Worm (Caenorhabditis elegans) whole organism, L4 larva: ENCODE data around the gene srd-4.

Experiments
- D1046.2 ChIP-seq: fragments of 200-800 bp; sonication (Bioruptor generic); IDR thresholded peaks from 2 replicates; pipeline ENCODE4 v1.3.6; 2022; ENCODE audit warnings: missing genetic modification characterization, missing compliant biosample characterization
- F10B5.3 ChIP-seq: sonication (generic microtip); optimal IDR thresholded peaks from 2 replicates; lab custom pipeline; 2016; ENCODE audit warnings: mild to moderate bottlenecking, missing genetic modification characterization, missing compliant biosample characterization
- T20F7.1 ChIP-seq: fragments of 200-800 bp; sonication (Bioruptor generic); optimal IDR thresholded peaks from 2 replicates; lab custom pipeline; 2018; ENCODE audit warnings: mild to moderate bottlenecking, missing genetic modification characterization, missing compliant biosample characterization
- ceh-32 ChIP-seq: sonication (generic microtip); optimal IDR thresholded peaks from 2 replicates; lab custom pipeline; 2016; ENCODE audit warnings: mild to moderate bottlenecking, missing genetic modification characterization, missing compliant biosample characterization; ENCODE audit not compliant: poor library complexity
- ceh-44 ChIP-seq: fragments of 200-800 bp; sonication (Bioruptor generic); IDR thresholded peaks from 2 replicates; pipeline ENCODE4 v1.3.6; 2022; ENCODE audit warnings: missing genetic modification reagents, missing genetic modification characterization, missing compliant biosample characterization
- ceh-62 ChIP-seq: sonication (generic microtip); optimal IDR thresholded peaks from 2 replicates; lab custom pipeline; 2017; ENCODE audit warnings: missing biosample characterization, missing genetic modification characterization
- ceh-82 ChIP-seq: sonication (generic microtip); optimal IDR thresholded peaks from 2 replicates; lab custom pipeline; 2017; ENCODE audit warnings: missing biosample characterization, missing genetic modification characterization
- ces-1 ChIP-seq: fragments of 150-350 bp; sonication (generic microtip); optimal IDR thresholded peaks from 4 replicates; lab custom pipeline; 2014; ENCODE audit warnings: missing biosample characterization, missing genetic modification reagents, missing genetic modification characterization
- cey-2 ChIP-seq: sonication (generic microtip); optimal IDR thresholded peaks from 3 replicates; lab custom pipeline; 2017; ENCODE audit warnings: missing genetic modification characterization, mild to moderate bottlenecking, missing compliant biosample characterization, antibody characterized with exemption, borderline replicate concordance; ENCODE audit not compliant: insufficient read depth
- ctbp-1 ChIP-seq: fragments of 200-800 bp; sonication (Bioruptor generic); IDR thresholded peaks from 2 replicates; pipeline ENCODE4 v1.3.6; 2022; ENCODE audit warnings: missing genetic modification reagents, missing genetic modification characterization, missing compliant biosample characterization
- daf-12 ChIP-seq: fragments of 150-350 bp; optimal IDR thresholded peaks from 2 replicates; lab custom pipeline; 2014; ENCODE audit warnings: missing biosample characterization, missing genetic modification reagents, missing genetic modification characterization
- daf-16 ChIP-seq, 3 experiments: sonication (generic microtip); optimal IDR thresholded peaks; 2 replicates each; lab custom pipeline; 2016 to 2017; ENCODE audit warnings: missing genetic modification characterization in 3 of 3, missing genetic modification reagents in 3 of 3, mild to moderate bottlenecking in 2 of 3, missing compliant biosample characterization in 2 of 3, missing biosample characterization in 1 of 3, moderate library complexity in 1 of 3
- daf-19 ChIP-seq: fragments of 200-800 bp; sonication (Bioruptor generic); conservative IDR thresholded peaks from 2 replicates; pipeline ENCODE4 v1.3.6; 2022; ENCODE audit warnings: missing genetic modification characterization, missing compliant biosample characterization
- dmd-8 ChIP-seq: fragments of 200-800 bp; sonication (Bioruptor generic); IDR thresholded peaks from 2 replicates; pipeline ENCODE4 v1.3.6; 2022; ENCODE audit warnings: missing genetic modification characterization, missing compliant biosample characterization
- dpl-1 ChIP-seq: fragments of 150-350 bp; optimal IDR thresholded peaks from 2 replicates; lab custom pipeline; 2014; ENCODE audit warnings: missing biosample characterization, missing genetic modification reagents, missing genetic modification characterization
- dve-1 ChIP-seq: sonication (generic microtip); optimal IDR thresholded peaks from 2 replicates; lab custom pipeline; 2017; ENCODE audit warnings: antibody characterized with exemption, mild to moderate bottlenecking, missing genetic modification characterization, missing compliant biosample characterization; ENCODE audit not compliant: insufficient read depth
- fos-1 ChIP-seq: fragments of 150-350 bp; optimal IDR thresholded peaks from 2 replicates; lab custom pipeline; 2014; ENCODE audit warnings: missing biosample characterization, missing genetic modification characterization
- hif-1 ChIP-seq, 2 experiments: sonication (generic microtip); optimal IDR thresholded peaks; 2 replicates each; lab custom pipeline; 2016 to 2017; ENCODE audit warnings: missing compliant biosample characterization in 2 of 2, missing genetic modification characterization in 2 of 2, missing genetic modification reagents in 2 of 2, missing genotype in 2 of 2, mild to moderate bottlenecking in 1 of 2
- hlh-11 ChIP-seq: fragments of 200-800 bp; sonication (Bioruptor generic); optimal IDR thresholded peaks from 2 replicates; lab custom pipeline; 2018; ENCODE audit warnings: mild to moderate bottlenecking, missing genetic modification characterization, missing compliant biosample characterization
- hmg-1.1 ChIP-seq: fragments of 200-800 bp; sonication (Bioruptor generic); IDR thresholded peaks from 2 replicates; pipeline ENCODE4 v1.3.6; 2022; ENCODE audit warnings: missing genetic modification reagents, missing genetic modification characterization, missing compliant biosample characterization
- lin-1 ChIP-seq: fragments of 200-800 bp; sonication (Bioruptor generic); IDR thresholded peaks from 2 replicates; pipeline ENCODE4 v1.3.6; 2022; ENCODE audit warnings: missing genetic modification reagents, missing genetic modification characterization, missing compliant biosample characterization
- lin-29 ChIP-seq: fragments of 200-800 bp; sonication (Bioruptor generic); IDR thresholded peaks from 2 replicates; pipeline ENCODE4 v1.3.6; 2022; ENCODE audit warnings: missing genetic modification reagents, missing genetic modification characterization, missing compliant biosample characterization
- mdl-1 ChIP-seq, 2 experiments: fragments of 150-350 bp in 1 of 2; sonication (generic microtip) in 1 of 2; optimal IDR thresholded peaks; 2 replicates each; lab custom pipeline; 2014 to 2017; ENCODE audit warnings: missing biosample characterization in 2 of 2, missing genetic modification characterization in 2 of 2
- mxl-3 ChIP-seq: fragments of 200-800 bp; sonication (Bioruptor generic); optimal IDR thresholded peaks from 2 replicates; lab custom pipeline; 2018; ENCODE audit warnings: mild to moderate bottlenecking, missing genetic modification characterization, missing compliant biosample characterization
- nhr-10 ChIP-seq: fragments of 150-350 bp; optimal IDR thresholded peaks from 2 replicates; lab custom pipeline; 2014; ENCODE audit warnings: missing biosample characterization, missing genetic modification characterization
- nhr-102 ChIP-seq: sonication (generic microtip); optimal IDR thresholded peaks from 2 replicates; lab custom pipeline; 2016; ENCODE audit warnings: mild to moderate bottlenecking, missing genetic modification characterization, moderate library complexity, missing compliant biosample characterization
- nhr-111 ChIP-seq: fragments of 200-800 bp; sonication (Bioruptor generic); optimal IDR thresholded peaks from 2 replicates; lab custom pipeline; 2018; ENCODE audit warnings: mild to moderate bottlenecking, missing genetic modification characterization, missing compliant biosample characterization
- nhr-28 ChIP-seq: fragments of 150-350 bp; optimal IDR thresholded peaks from 2 replicates; lab custom pipeline; 2014; ENCODE audit warnings: missing biosample characterization, missing genetic modification characterization
- nhr-41 ChIP-seq: fragments of 200-800 bp; sonication (Bioruptor generic); IDR thresholded peaks from 2 replicates; pipeline ENCODE4 v1.3.6; 2022; ENCODE audit warnings: missing genetic modification reagents, missing genetic modification characterization, missing compliant biosample characterization
- nhr-48 ChIP-seq: sonication (generic microtip); optimal IDR thresholded peaks from 2 replicates; lab custom pipeline; 2016; ENCODE audit warnings: mild to moderate bottlenecking, missing genetic modification characterization, missing compliant biosample characterization
- saeg-2 ChIP-seq: fragments of 200-800 bp; sonication (Bioruptor generic); IDR thresholded peaks from 2 replicates; pipeline ENCODE4 v1.3.6; 2022; ENCODE audit warnings: missing genetic modification reagents, missing genetic modification characterization, missing compliant biosample characterization
- sdz-12 ChIP-seq: fragments of 200-800 bp; sonication (Bioruptor generic); optimal IDR thresholded peaks from 2 replicates; lab custom pipeline; 2018; ENCODE audit warnings: mild to moderate bottlenecking, missing genetic modification characterization, missing compliant biosample characterization
- set-16 ChIP-seq: fragments of 200-800 bp; sonication (Bioruptor generic); IDR thresholded peaks from 2 replicates; pipeline ENCODE4 v1.3.6; 2022; ENCODE audit warnings: missing genetic modification reagents, missing genetic modification characterization, missing compliant biosample characterization
- snpc-1.2 ChIP-seq: fragments of 200-800 bp; sonication (Bioruptor generic); IDR thresholded peaks from 2 replicates; pipeline ENCODE4 v1.3.6; 2022; ENCODE audit warnings: missing genetic modification reagents, missing genetic modification characterization, missing compliant biosample characterization
- spr-3 ChIP-seq: fragments of 200-800 bp; sonication (Bioruptor generic); optimal IDR thresholded peaks from 2 replicates; lab custom pipeline; 2018; ENCODE audit warnings: mild to moderate bottlenecking, missing genetic modification characterization, missing compliant biosample characterization
- unc-62 ChIP-seq, 3 experiments: fragments of 150-350 bp in 1 of 3; sonication (generic microtip); optimal IDR thresholded peaks in 2 of 3; peaks in 1 of 3; 1 replicate in 1 of 3; 2 replicates in 2 of 3; lab custom pipeline; 2014 to 2017; ENCODE audit warnings: missing biosample characterization in 3 of 3, missing genetic modification characterization in 3 of 3, missing genetic modification reagents in 3 of 3, missing genotype in 1 of 3
- zip-2 ChIP-seq: fragments of 150-350 bp; optimal IDR thresholded peaks from 2 replicates; lab custom pipeline; 2014; ENCODE audit warnings: missing biosample characterization, missing genetic modification characterization
- ztf-11 ChIP-seq: fragments of 150-350 bp; optimal IDR thresholded peaks from 2 replicates; lab custom pipeline; 2014; ENCODE audit warnings: missing biosample characterization, missing genetic modification characterization

The srd-4 gene

DNA sequence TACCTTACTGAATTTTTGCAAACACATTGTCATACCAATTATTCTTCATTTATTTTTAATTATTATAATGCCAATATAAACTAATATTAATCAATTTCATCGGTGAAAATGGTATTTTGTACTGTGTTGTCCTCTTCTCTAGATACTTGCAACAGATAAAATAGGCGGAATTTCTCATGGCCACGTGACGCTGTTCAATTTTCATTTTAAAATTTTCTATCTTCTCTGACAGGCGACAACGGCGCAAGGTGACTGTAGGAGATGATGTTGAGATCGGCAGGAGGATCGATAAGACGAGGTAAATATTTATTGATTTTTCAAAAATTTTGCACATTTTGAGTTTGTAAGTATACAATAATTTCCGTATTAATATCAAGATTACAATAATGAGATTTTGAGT, 9.5 kb downstream of the srd-4 start, which contains the start of gene ogdh-2 (continued):
- TF ChIP-seq dmd-8 (GFP tag; lab: Robert Waterston, UW) (no peak), lin-29 (GFP tag; lab: Robert Waterston, UW) (no peak), nhr-111 (GFP tag; lab: Kevin White, UChicago) (no peak), hif-1 (tag; optimal IDR thresholded peaks at IDR 0.05; lab: Kevin White, UChicago) (no peak), D1046.2 (no peak), nhr-41 (GFP tag; lab: Robert Waterston, UW) (no peak), lin-1 (GFP tag; lab: Robert Waterston, UW) (no peak), zip-2 (tag; lab: Kevin White, UChicago) (no peak), daf-12 (tag; lab: Kevin White, UChicago) (no peak), daf-19 (GFP tag; lab: Robert Waterston, UW) (no peak), mdl-1 (tag; optimal IDR thresholded peaks at IDR 0.05; lab: Kevin White, UChicago) (peak in 1 of 2 experiments; percentile 14), nhr-48 (no peak), spr-3 (GFP tag; lab: Kevin White, UChicago) (no peak), unc-62 (GFP tag; optimal IDR thresholded peaks at IDR 0.05 in 1 of 2; lab: Kevin White, UChicago) (peak in 1 of 2 experiments; percentile 20), unc-62 (tag; optimal IDR thresholded peaks at IDR 0.05; lab: Kevin White, UChicago) (no peak), mxl-3 (GFP tag; lab: Kevin White, UChicago) (no peak), nhr-28 (tag; lab: Kevin White, UChicago) (peak; percentile 2)
- TF ChIP-seq, all 104 proteins: peak for 5

DNA sequence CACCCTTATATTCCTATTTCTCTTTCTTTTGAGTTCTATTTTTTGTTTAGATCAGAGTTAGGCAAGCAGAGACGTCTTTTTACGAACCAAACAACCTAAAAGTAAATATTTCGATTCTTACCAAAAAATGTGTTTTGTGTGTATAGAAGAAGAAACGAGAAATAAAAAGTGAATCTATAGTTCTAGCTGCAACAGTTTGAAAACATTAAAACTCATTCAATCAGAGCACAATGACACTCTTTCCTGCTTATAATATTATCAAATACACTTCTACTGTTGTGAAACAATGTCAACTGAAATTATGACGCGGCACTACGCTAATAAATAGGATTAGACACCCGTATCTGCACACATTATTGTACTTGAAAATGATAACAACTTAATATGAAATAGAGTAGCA, 11.1 kb downstream of the srd-4 start, which contains the start of gene ZK836.3:
TSS of gene ZK836.3 (minus strand) at position 101 of the 400 bp plus-strand sequence.
- no peak for TF ChIP-seq cey-2 (tag; lab: Kevin White, UChicago)
- no peak for TF ChIP-seq mdl-1 (tag; optimal IDR thresholded peaks at IDR 0.05; lab: Kevin White, UChicago)
- TF ChIP-seq ztf-11 (tag; lab: Kevin White, UChicago), result no peak
- TF ChIP-seq dve-1 (tag; lab: Kevin White, UChicago), result no peak
- TF ChIP-seq ceh-82 (tag; lab: Kevin White, UChicago), result no peak
- no peak for TF ChIP-seq set-16 (GFP tag; lab: Robert Waterston, UW)
- TF ChIP-seq ceh-62, result no peak
- no peak for TF ChIP-seq zip-2 (tag; lab: Kevin White, UChicago)
- TF ChIP-seq ces-1 (GFP tag; lab: Kevin White, UChicago), result no peak
- no peak for TF ChIP-seq ceh-32
- no peak for TF ChIP-seq nhr-41 (GFP tag; lab: Robert Waterston, UW)
- no peak for TF ChIP-seq saeg-2 (GFP tag; lab: Robert Waterston, UW)
- no peak for TF ChIP-seq dmd-8 (GFP tag; lab: Robert Waterston, UW)
- TF ChIP-seq, all 104 proteins: peak for 0

DNA sequence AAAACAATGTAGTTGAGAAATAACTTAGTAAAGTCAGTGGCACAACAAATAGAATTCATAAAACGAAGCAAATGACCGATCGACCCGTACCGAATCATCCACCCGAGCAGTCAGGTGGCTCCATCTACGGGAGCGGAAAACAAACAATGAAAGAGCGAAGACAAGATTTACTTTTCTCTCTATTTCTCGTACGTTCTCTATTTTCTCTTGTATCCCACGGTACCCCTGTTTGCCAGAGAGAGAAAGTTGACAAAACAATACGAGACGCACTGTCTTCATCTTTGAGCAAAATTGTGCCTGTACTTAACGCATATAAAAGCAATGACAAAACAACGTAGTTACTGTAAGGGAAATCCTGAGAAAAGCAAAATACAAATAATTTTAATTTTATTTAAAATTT, 11.9 kb downstream of the srd-4 start:
- TF ChIP-seq F10B5.3 (tag; lab: Kevin White, UChicago) (no peak), nhr-102 (tag; lab: Kevin White, UChicago) (no peak), hmg-1.1 (GFP tag; lab: Robert Waterston, UW) (no peak), snpc-1.2 (GFP tag; lab: Robert Waterston, UW) (no peak), hlh-11 (no peak), nhr-10 (tag; lab: Kevin White, UChicago) (no peak), zip-2 (tag; lab: Kevin White, UChicago) (no peak), dpl-1 (GFP tag; lab: Kevin White, UChicago) (no peak), sdz-12 (GFP tag; lab: Kevin White, UChicago) (no peak), fos-1 (tag; lab: Kevin White, UChicago) (no peak), ctbp-1 (no peak), T20F7.1 (GFP tag; lab: Kevin White, UChicago) (no peak), ceh-44 (GFP tag; lab: Robert Waterston, UW) (no peak), daf-16 (GFP tag; optimal IDR thresholded peaks at IDR 0.05; lab: Kevin White, UChicago) (no peak), daf-16 (tag; optimal IDR thresholded peaks at IDR 0.05; lab: Kevin White, UChicago) (no peak)
